In genomic region chr3L:18001571-18002045, dm6 we compare ENCODE assay signal across 5 fruit fly cellular contexts.
A peak's percentile ranks its signal among the peaks of the same experiment; 100 is the strongest.
TF ChIP-seq lines count a peak whose summit lies in the region.

No protein-coding gene starts in this region.

- no peak for TF ChIP-seq CTCF in whole organism, embryonic (GFP tag; optimal IDR thresholded peaks at IDR 0.05; lab: Kevin White, UChicago)

TF ChIP-seq in whole organism, 6 proteins besides CTCF, POLR2A, EP300 and RAD21:
- TF ChIP-seq pan (optimal IDR thresholded peaks at IDR 0.05; lab: Kevin White, UChicago), result no peak
- peak; percentile 90 to 92 for TF ChIP-seq EcR (GFP tag; optimal IDR thresholded peaks at IDR 0.05; lab: Kevin White, UChicago)
TF ChIP-seq in whole organism: peak in this region for 1.

TF ChIP-seq in whole organism, embryonic, 481 proteins besides CTCF, POLR2A, EP300 and RAD21:
- TF ChIP-seq sug (tag; optimal IDR thresholded peaks at IDR 0.05; lab: Kevin White, UChicago) (peak; percentile 35), CG8290 (GFP tag; optimal IDR thresholded peaks at IDR 0.05; lab: Kevin White, UChicago) (no peak), CG8290 (tag; optimal IDR thresholded peaks at IDR 0.05; lab: Kevin White, UChicago) (peak in 1 of 2 experiments; percentile 25), hbn (GFP tag; IDR thresholded peaks at IDR 0.05; lab: Robert Waterston, UW; ENCODE audit: partially characterized antibody) (no peak), jigr1 (GFP tag; IDR thresholded peaks at IDR 0.05; lab: Robert Waterston, UW) (no peak), CG1603 (tag; optimal IDR thresholded peaks at IDR 0.05; lab: Kevin White, UChicago) (no peak), CG12769 (tag; optimal IDR thresholded peaks at IDR 0.05; lab: Kevin White, UChicago) (peak; percentile 32), CG6854 (GFP tag; optimal IDR thresholded peaks at IDR 0.05; lab: Kevin White, UChicago) (no peak), gcm (GFP tag; optimal IDR thresholded peaks at IDR 0.05; lab: Kevin White, UChicago) (no peak), mirr (GFP tag; optimal IDR thresholded peaks at IDR 0.05; lab: Kevin White, UChicago) (peak; percentile 54), peb (GFP tag; IDR thresholded peaks at IDR 0.05; lab: Robert Waterston, UW) (no peak), nom (GFP tag; optimal IDR thresholded peaks at IDR 0.05; lab: Kevin White, UChicago) (peak; percentile 80), Jarid2 (GFP tag; optimal IDR thresholded peaks at IDR 0.05; lab: Kevin White, UChicago) (no peak), CG15696 (tag; optimal IDR thresholded peaks at IDR 0.05; lab: Kevin White, UChicago) (no peak), sens (GFP tag; lab: Kevin White, UChicago) (peak; percentile 26), CG10321 (GFP tag; IDR thresholded peaks at IDR 0.05; lab: Robert Waterston, UW) (no peak), CG3995 (GFP tag; optimal IDR thresholded peaks at IDR 0.05; lab: Kevin White, UChicago) (peak; percentile 30)

TF ChIP-seq in whole organism, prepupa, 60 proteins besides CTCF, POLR2A, EP300 and RAD21:
- TF ChIP-seq dsx (GFP tag; optimal IDR thresholded peaks at IDR 0.05; lab: Kevin White, UChicago; ENCODE audit: poor library complexity, severe bottlenecking), result no peak
- TF ChIP-seq Met (GFP tag; optimal IDR thresholded peaks at IDR 0.05; lab: Kevin White, UChicago), result peak; percentile 27
- peak; percentile 50 to 58 for TF ChIP-seq ss (GFP tag; optimal IDR thresholded peaks at IDR 0.05; lab: Kevin White, UChicago)
- peak; percentile 49 for TF ChIP-seq CG6854 (GFP tag; optimal IDR thresholded peaks at IDR 0.05; lab: Kevin White, UChicago)
- peak; percentile 20; the same call in 1 of the 3 replicates for TF ChIP-seq CG6163 (GFP tag; IDR thresholded peaks at IDR 0.05; lab: Robert Waterston, UW)
- TF ChIP-seq vri (GFP tag; optimal IDR thresholded peaks at IDR 0.05; lab: Kevin White, UChicago), result peak; percentile 66
- no peak for TF ChIP-seq Sox102F (GFP tag; optimal IDR thresholded peaks at IDR 0.05; lab: Kevin White, UChicago)
- peak; percentile 34 for TF ChIP-seq CG6808 (GFP tag; optimal IDR thresholded peaks at IDR 0.05; lab: Kevin White, UChicago)
- TF ChIP-seq acj6 (GFP tag; optimal IDR thresholded peaks at IDR 0.05; lab: Kevin White, UChicago), result no peak
- TF ChIP-seq Eip78C (GFP tag; lab: Kevin White, UChicago), result peak; percentile 56
- peak; percentile 33 for TF ChIP-seq CG1621 (tag; optimal IDR thresholded peaks at IDR 0.05; lab: Kevin White, UChicago)
- peak; percentile 59 for TF ChIP-seq svp (GFP tag; lab: Kevin White, UChicago)
- TF ChIP-seq Eip93F (GFP tag; optimal IDR thresholded peaks at IDR 0.05; lab: Kevin White, UChicago), result peak; percentile 81
- no peak for TF ChIP-seq CG8632 (GFP tag; optimal IDR thresholded peaks at IDR 0.05; lab: Kevin White, UChicago)

TF ChIP-seq in whole organism, pupa, 21 proteins besides CTCF, POLR2A, EP300 and RAD21:
- no peak for TF ChIP-seq CG10348 (GFP tag; IDR thresholded peaks at IDR 0.05; lab: Robert Waterston, UW)
- TF ChIP-seq CG14655 (GFP tag; optimal IDR thresholded peaks at IDR 0.05; lab: Kevin White, UChicago), result peak; percentile 22
- TF ChIP-seq Snoo (tag; optimal IDR thresholded peaks at IDR 0.05; lab: Kevin White, UChicago), result no peak
- peak; percentile 98 for TF ChIP-seq EcR (GFP tag; optimal IDR thresholded peaks at IDR 0.05; lab: Kevin White, UChicago)
- peak; percentile 48 for TF ChIP-seq gl (tag; optimal IDR thresholded peaks at IDR 0.05; lab: Kevin White, UChicago)
- TF ChIP-seq CG13204 (GFP tag; optimal IDR thresholded peaks at IDR 0.05; lab: Kevin White, UChicago), result peak; percentile 15

TF ChIP-seq in whole organism, wandering third instar larva, 38 proteins besides CTCF, POLR2A, EP300 and RAD21:
- TF ChIP-seq h (GFP tag; optimal IDR thresholded peaks at IDR 0.05; lab: Kevin White, UChicago) (peak; percentile 61), Sp1 (GFP tag; optimal IDR thresholded peaks at IDR 0.05; lab: Kevin White, UChicago) (peak; percentile 17), brk (GFP tag; optimal IDR thresholded peaks at IDR 0.05; lab: Kevin White, UChicago) (peak; percentile 25), dsf (GFP tag; optimal IDR thresholded peaks at IDR 0.05; lab: Kevin White, UChicago; ENCODE audit: borderline replicate concordance) (no peak), Mio (GFP tag; optimal IDR thresholded peaks at IDR 0.05; lab: Kevin White, UChicago) (no peak), N (GFP tag; optimal IDR thresholded peaks at IDR 0.05; lab: Kevin White, UChicago) (no peak), Rel (GFP tag; optimal IDR thresholded peaks at IDR 0.05; lab: Kevin White, UChicago) (no peak), Rel (tag; optimal IDR thresholded peaks at IDR 0.05; lab: Kevin White, UChicago) (peak; percentile 24), jim (GFP tag; optimal IDR thresholded peaks at IDR 0.05; lab: Kevin White, UChicago) (no peak), sage (GFP tag; optimal IDR thresholded peaks at IDR 0.05; lab: Kevin White, UChicago) (peak; percentile 28)
